Fruit fly (Drosophila melanogaster): ENCODE measurements around the gene CG4666.

CG4666 gene

dm6 chrX:6027846-6028245 lies 49.7 kb downstream of the CG4666 start (continued):
- TF ChIP-seq CG4707 (GFP tag; optimal IDR thresholded peaks at IDR 0.05) (no peak), wor (GFP tag; IDR thresholded peaks at IDR 0.05) (no peak), CG3995 (GFP tag; optimal IDR thresholded peaks at IDR 0.05) (no peak), Hr78 (GFP tag; optimal IDR thresholded peaks at IDR 0.05) (no peak), CG8388 (GFP tag; optimal IDR thresholded peaks at IDR 0.05) (peak; percentile 70), lola (GFP tag; optimal IDR thresholded peaks at IDR 0.05) (no peak), pan (optimal IDR thresholded peaks at IDR 0.05) (no peak), pan (GFP tag; optimal IDR thresholded peaks at IDR 0.05 in 1 of 2, IDR thresholded peaks at IDR 0.05 in 1 of 2) (peak in 1 of 2 experiments; percentile 25), row (GFP tag; IDR thresholded peaks at IDR 0.05) (0 out of 3 replicates have a peak, but pooled peaks have one; percentile 15), Gug (GFP tag; IDR thresholded peaks at IDR 0.05) (no peak), fru (optimal IDR thresholded peaks at IDR 0.05) (no peak), CG18599 (GFP tag; optimal IDR thresholded peaks at IDR 0.05) (no peak), Drgx (GFP tag; IDR thresholded peaks at IDR 0.05) (peak; percentile 79), prd (optimal IDR thresholded peaks at IDR 0.05) (no peak), prd (GFP tag; IDR thresholded peaks at IDR 0.05) (peak; percentile 38; the same call in 1 of the 3 replicates), Abd-B (GFP tag; optimal IDR thresholded peaks at IDR 0.05) (no peak), CG4617 (GFP tag; optimal IDR thresholded peaks at IDR 0.05; ENCODE audit: borderline replicate concordance) (no peak), CG9215 (GFP tag; IDR thresholded peaks at IDR 0.05) (no peak), Sox102F (GFP tag; optimal IDR thresholded peaks at IDR 0.05) (peak; percentile 0), PHDP (tag; optimal IDR thresholded peaks at IDR 0.05) (no peak), CG12299 (tag; optimal IDR thresholded peaks at IDR 0.05) (no peak), CG34224 (GFP tag; IDR thresholded peaks at IDR 0.05; ENCODE audit: partially characterized antibody) (no peak), Myb (GFP tag; optimal IDR thresholded peaks at IDR 0.05) (no peak), sens (GFP tag) (peak; percentile 49), CG9876 (GFP tag; optimal IDR thresholded peaks at IDR 0.05) (no peak), MBD-R2 (GFP tag; IDR thresholded peaks at IDR 0.05) (no peak), luna (GFP tag; optimal IDR thresholded peaks at IDR 0.05) (no peak), CG15514 (GFP tag; optimal IDR thresholded peaks at IDR 0.05) (no peak), CG11247 (GFP tag; IDR thresholded peaks at IDR 0.05) (no peak), CG11093 (GFP tag; IDR thresholded peaks at IDR 0.05) (peak; percentile 11; the same call in 1 of the 3 replicates), CG12071 (GFP tag; optimal IDR thresholded peaks at IDR 0.05) (no peak), CG15479 (GFP tag; optimal IDR thresholded peaks at IDR 0.05) (no peak), CG7556 (GFP tag; optimal IDR thresholded peaks at IDR 0.05) (no peak), Kr (GFP tag; optimal IDR thresholded peaks at IDR 0.05) (no peak), CG3838 (GFP tag; optimal IDR thresholded peaks at IDR 0.05) (no peak), run (tag; optimal IDR thresholded peaks at IDR 0.05) (no peak), tna (GFP tag; IDR thresholded peaks at IDR 0.05; ENCODE audit: partially characterized antibody) (no peak), Dbx (GFP tag; IDR thresholded peaks at IDR 0.05) (no peak), bsh (GFP tag; optimal IDR thresholded peaks at IDR 0.05) (peak in 1 of 2 experiments; percentile 11), ci (GFP tag; IDR thresholded peaks at IDR 0.05) (no peak), CG3726 (GFP tag; IDR thresholded peaks at IDR 0.05) (no peak), h (optimal IDR thresholded peaks at IDR 0.05) (no peak), wdn (GFP tag; IDR thresholded peaks at IDR 0.05) (no peak), CG31441 (GFP tag; IDR thresholded peaks at IDR 0.05) (no peak), CG14667 (GFP tag; IDR thresholded peaks at IDR 0.05) (no peak), CG9437 (GFP tag; optimal IDR thresholded peaks at IDR 0.05) (no peak)
